Fruit fly (Drosophila melanogaster) whole organism: Measurements from ENCODE around the gene Jhbp11.

Experiments used
- CG8478 ChIP-seq: fragments of >200 bp; optimal IDR thresholded peaks from 2 replicates; lab custom pipeline; 2018; ENCODE audit warnings: inconsistent platforms
- Dll ChIP-seq: fragments of >200 bp; optimal IDR thresholded peaks from 2 replicates; lab custom pipeline; 2017
- EcR ChIP-seq, 2 experiments: fragments of >200 bp; optimal IDR thresholded peaks; 2 replicates each; lab custom pipeline; 2017; ENCODE audit warnings: missing biosample characterization in 2 of 2, missing genetic modification characterization in 2 of 2, missing genetic modification reagents in 2 of 2
- pan ChIP-seq: fragments of >200 bp; optimal IDR thresholded peaks from 2 replicates; lab custom pipeline; 2017
- psq ChIP-seq: fragments of >200 bp; optimal IDR thresholded peaks from 2 replicates; lab custom pipeline; 2017
- usp ChIP-seq: fragments of >200 bp; optimal IDR thresholded peaks from 2 replicates; lab custom pipeline; 2017; ENCODE audit warnings: missing biosample characterization, missing genetic modification characterization, mixed read lengths

Gene Jhbp11

DNA sequence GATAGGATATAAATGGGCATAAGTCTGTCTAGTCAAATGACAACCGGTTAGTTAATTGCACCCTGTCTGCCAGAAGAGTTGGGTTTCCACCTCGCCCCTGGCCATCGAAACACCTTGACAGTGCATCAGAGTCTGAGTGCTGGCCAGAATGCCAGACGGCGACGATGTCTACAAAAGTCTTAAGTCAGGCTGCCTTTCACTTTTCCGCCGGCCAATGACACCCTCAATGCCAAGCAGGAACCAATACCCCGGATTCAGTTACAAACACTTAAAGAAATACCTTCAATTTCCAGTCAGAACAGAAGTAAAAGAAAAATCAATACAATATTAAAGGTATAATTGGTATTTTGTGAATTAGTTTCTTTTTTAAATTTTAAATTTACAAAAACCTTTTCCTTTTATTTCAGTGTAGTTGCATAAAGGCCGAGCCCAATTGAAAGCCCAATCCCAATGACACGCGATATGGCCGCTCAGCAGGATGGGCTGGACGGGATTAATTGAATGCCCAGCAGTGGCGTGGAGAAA, 16.4 kb upstream of the Jhbp11 start:
- TF ChIP-seq Dll (no peak), usp (GFP tag; lab: Kevin White, UChicago) (no peak), EcR (GFP tag; optimal IDR thresholded peaks at IDR 0.05; lab: Kevin White, UChicago) (no peak), psq (no peak), pan (no peak), CG8478 (lab: Kevin White, UChicago) (no peak)

DNA sequence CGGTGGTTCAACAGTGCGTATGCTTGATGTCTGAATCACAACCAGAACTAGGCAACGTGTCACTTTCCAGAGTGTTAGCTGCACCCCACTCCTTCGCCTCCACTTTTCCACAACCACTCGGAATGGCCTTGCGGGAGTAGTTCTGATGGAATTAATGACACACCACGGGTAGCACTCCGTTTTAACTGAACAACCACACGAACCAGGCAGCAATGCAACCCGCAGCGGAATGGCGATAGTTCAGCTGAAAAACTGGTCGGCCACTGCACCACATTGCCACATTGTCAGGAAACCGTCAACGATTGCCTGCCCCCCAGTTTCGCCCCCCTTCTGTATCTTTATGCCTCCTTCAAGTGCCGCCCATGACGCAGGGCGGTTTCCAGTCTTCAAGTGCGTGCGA, 13.5 kb upstream of the Jhbp11 start, which contains the start of gene Cpr97Ea:
Cpr97Ea (minus strand) TSS at position 230 of the 400 bp plus-strand sequence.
- TF ChIP-seq CG8478 (lab: Kevin White, UChicago) = no peak
- TF ChIP-seq usp (GFP tag; lab: Kevin White, UChicago) = no peak
- no peak for TF ChIP-seq Dll
- TF ChIP-seq psq = no peak
- TF ChIP-seq pan = no peak
- TF ChIP-seq EcR (GFP tag; optimal IDR thresholded peaks at IDR 0.05; lab: Kevin White, UChicago) = no peak

DNA sequence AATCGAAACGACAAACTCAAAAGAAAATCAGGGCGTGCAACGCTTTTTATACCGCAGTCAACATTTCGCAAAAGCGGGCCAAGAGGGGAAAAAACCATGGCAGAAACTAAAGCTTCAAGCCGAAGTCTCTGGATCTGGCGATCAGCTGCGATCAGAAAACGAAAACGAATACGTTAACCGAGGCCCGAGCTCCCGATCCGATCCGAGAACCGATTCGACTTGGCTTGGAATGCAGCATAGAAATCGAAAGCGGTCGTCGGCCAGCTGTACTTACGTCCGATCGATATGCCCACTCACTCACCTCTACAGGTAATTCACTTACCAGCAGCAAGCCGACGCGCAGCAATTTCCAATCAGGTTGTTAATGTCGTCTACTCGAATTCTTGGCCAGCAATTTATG, 9.9 kb upstream of the Jhbp11 start, which contains the start of gene Cpr97Eb:
Cpr97Eb (minus strand) TSS at position 25 of the 400 bp plus-strand sequence.
- TF ChIP-seq CG8478 (lab: Kevin White, UChicago) (no peak), Dll (no peak), EcR (GFP tag; optimal IDR thresholded peaks at IDR 0.05; lab: Kevin White, UChicago) (peak in 1 of 2 experiments; percentile 18)

DNA sequence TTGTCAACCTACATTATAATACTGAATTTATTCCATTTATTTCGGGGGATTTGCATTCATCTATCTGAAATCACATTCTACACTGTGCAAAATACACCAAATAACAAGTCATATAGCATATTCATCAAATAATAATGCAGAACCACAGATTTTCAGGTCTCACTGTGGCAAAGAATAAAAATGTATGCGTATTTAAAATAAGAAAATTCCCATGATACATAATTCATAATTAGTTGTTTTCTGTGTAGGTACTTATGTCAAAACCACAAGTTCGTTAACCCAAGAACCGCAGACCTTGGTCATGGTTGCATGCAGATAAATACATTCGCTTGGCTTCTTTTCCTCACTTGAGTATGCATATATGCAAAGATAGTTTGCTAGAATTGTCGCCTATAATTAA, 8.8 kb upstream of the Jhbp11 start:
- TF ChIP-seq psq (no peak), pan (no peak), CG8478 (lab: Kevin White, UChicago) (no peak), Dll (no peak), usp (GFP tag; lab: Kevin White, UChicago) (no peak), EcR (GFP tag; optimal IDR thresholded peaks at IDR 0.05; lab: Kevin White, UChicago) (no peak)

DNA sequence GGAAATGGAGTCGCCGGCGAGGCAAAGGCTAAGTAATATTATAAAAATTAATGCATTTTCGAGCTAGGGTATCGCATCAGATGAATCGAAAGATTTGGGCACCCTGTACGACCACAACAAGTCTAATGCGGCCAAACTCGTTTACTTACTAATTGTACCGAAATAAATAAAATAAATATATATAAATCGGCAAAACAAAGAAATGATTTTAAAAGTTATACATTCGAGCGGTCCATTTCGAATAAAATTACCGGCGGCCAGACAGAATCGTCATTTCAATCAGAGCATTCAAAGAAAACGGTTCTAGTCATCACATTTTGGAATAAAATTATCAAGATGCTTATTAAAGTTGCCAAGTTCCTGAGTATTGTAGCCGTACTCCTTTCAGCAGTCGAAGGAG, 8.2 kb upstream of the Jhbp11 start, which contains the start of gene CG14258:
CG14258 (plus strand) TSS at position 301 of the 400 bp plus-strand sequence.
- no peak for TF ChIP-seq CG8478 (lab: Kevin White, UChicago)
- TF ChIP-seq pan = no peak
- TF ChIP-seq EcR (GFP tag; optimal IDR thresholded peaks at IDR 0.05; lab: Kevin White, UChicago) = no peak
- no peak for TF ChIP-seq psq
- no peak for TF ChIP-seq usp (GFP tag; lab: Kevin White, UChicago)
- TF ChIP-seq Dll = no peak

DNA sequence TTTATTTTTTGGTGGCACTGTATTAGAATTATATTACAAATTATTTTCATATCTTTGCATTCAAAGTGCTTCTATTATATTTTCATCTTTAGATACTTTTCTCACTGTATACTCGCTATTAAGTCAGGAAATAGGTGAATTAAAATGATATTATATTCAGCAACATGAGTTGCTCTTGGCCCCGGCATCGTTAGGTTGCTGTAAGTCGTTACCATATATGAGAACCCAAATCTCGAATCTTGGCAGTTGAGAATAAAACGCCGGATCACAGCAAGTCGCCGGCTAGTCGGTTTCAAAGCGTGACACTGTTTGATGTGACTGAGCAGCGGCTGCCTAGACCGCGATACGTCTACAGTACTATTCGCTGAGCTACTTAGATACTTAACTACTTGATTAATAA, 6.8 kb upstream of the Jhbp11 start, which contains the start of gene CG14259:
CG14259 (plus strand) TSS at position 301 of the 400 bp plus-strand sequence.
- TF ChIP-seq EcR (GFP tag; optimal IDR thresholded peaks at IDR 0.05; lab: Kevin White, UChicago) = no peak

DNA sequence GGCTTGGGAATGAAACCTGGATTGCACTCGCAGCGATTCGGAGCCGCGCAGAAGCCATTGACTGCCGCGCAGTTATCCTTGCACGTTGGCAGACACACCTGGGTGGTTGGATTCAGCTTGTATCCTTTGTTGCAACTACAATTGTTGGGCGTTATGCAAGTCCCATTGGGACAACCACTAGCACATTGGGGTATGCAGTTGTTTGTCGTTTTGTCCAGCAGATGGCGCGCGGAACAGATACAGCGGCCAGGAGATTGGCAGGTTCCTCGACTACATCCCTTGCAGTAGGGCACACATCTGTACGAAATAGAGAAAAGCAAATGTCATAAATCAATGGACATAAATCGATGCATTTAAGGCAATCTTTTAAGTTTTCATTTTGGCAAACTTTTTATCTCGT, 2.4 kb upstream of the Jhbp11 start:
- no peak for TF ChIP-seq Dll
- no peak for TF ChIP-seq usp (GFP tag; lab: Kevin White, UChicago)
- TF ChIP-seq pan = no peak
- no peak for TF ChIP-seq psq
- no peak for TF ChIP-seq EcR (GFP tag; optimal IDR thresholded peaks at IDR 0.05; lab: Kevin White, UChicago)
- no peak for TF ChIP-seq CG8478 (lab: Kevin White, UChicago)

DNA sequence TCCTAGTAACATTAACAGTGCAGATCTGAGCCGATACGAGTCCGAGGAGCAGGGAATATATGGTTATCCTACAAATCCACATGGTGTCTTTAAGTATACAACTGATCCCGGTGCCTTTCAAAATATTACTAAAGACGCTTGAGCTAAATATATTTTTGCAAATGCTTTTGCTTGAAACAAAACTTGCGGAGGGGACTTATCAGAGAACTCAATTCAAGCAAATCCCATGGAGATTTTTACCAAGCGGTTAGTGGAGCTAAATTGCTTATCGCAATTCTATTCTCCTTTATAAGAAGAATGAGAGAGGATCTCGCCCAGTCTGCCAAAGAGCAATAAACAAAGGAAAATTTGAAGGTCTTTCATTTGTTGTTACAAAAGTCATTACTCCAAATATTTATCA, 1.5 kb upstream of the Jhbp11 start, which contains the start of gene eater:
eater (minus strand) TSS at position 101 of the 400 bp plus-strand sequence.
- TF ChIP-seq pan (no peak), EcR (GFP tag; optimal IDR thresholded peaks at IDR 0.05; lab: Kevin White, UChicago) (no peak), Dll (no peak)

DNA sequence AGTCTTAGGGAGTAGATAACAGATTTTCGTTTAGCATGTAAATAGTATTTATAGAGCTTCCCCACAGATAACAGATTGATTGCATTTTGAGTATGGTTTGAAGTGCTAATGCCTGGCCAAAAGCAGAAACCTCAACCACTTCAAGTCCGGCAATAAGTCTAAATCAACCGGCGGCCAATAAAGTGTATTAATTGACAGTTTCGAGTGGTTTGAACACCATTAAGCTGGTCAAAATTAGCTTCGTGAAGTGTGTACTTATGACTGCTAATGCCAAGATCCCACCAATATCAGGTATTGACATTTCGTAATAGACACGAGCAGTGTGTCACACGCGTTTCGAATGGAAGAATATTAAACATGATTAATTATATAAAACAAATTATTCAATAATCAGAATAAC, 4.4 kb downstream of the Jhbp11 start:
- no peak for TF ChIP-seq usp (GFP tag; lab: Kevin White, UChicago)
- no peak for TF ChIP-seq CG8478 (lab: Kevin White, UChicago)
- no peak for TF ChIP-seq pan
- TF ChIP-seq psq = no peak

DNA sequence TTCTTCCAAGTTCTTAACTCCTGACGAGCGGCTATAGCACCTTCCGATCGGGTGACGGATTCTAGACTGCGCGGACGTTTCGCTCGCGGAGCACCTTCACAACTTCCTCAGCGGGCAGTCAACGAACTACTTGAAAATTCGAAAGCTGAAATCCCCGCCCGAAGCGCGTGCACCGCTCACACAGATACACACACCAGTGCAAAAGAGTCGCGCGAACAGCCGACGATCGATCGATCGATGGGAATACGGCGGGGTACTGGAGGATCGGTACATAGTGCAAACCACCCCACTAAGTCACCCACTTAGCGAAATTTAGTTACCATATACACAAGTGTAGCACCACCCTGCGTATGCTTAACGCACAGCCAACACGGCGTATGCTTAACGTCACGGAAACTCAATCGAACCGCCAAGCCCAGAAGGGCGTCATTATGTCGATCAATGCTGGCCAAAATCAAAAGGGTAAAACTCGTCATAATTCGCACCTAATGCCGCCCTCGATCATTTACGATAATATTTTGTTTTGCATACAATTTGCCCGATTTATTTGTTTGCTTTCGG, 5.2 kb downstream of the Jhbp11 start, which contains the start of gene CAH9:
CAH9 (minus strand) TSS at position 51 of the 561 bp plus-strand sequence.
- TF ChIP-seq EcR (GFP tag; optimal IDR thresholded peaks at IDR 0.05; lab: Kevin White, UChicago) (no peak), Dll (no peak), usp (GFP tag; lab: Kevin White, UChicago) (no peak), pan (no peak), psq (no peak), CG8478 (lab: Kevin White, UChicago) (no peak)

DNA sequence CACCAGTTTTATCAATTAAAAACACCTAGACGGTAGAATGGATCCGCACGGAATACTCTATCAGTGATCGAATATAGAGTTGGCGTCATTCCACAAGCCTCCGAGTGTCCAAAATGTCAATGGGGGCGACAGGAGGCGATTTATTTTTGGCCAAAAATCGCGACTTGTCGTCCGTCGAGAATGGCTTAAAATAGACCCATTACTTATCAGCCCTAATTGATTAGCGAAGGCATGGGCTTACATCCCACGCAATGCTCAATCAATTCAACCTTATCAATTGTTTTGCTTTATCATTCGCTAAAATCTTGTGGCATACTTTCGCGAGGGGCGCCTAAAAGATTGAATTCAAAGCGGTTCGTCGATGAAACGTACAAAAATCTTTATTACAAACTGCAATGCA, 7.1 kb downstream of the Jhbp11 start:
- TF ChIP-seq psq = no peak
- no peak for TF ChIP-seq usp (GFP tag; lab: Kevin White, UChicago)
- no peak for TF ChIP-seq pan
- no peak for TF ChIP-seq Dll
- no peak for TF ChIP-seq CG8478 (lab: Kevin White, UChicago)
- TF ChIP-seq EcR (GFP tag; optimal IDR thresholded peaks at IDR 0.05; lab: Kevin White, UChicago) = no peak

DNA sequence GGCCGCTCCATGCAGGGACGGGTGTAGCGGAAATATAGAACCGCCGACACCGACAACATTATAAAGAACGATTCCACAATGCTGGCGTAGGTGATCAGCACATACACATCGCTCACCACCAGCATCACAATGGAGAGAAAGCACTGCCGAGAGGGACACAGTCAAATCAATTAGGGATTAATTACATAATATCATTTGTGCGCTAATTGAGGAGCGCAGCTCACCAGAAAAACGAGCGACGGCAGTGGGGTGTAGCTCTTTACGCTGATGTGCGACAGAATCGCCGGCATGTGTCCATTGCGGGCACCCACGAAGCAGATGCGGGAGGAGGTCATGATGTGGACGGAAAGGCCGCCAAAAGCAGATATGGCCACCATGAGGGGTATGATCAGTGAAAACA, 8.4 kb downstream of the Jhbp11 start:
- no peak for TF ChIP-seq CG8478 (lab: Kevin White, UChicago)
- TF ChIP-seq pan = no peak
- no peak for TF ChIP-seq Dll
- TF ChIP-seq psq = no peak
- TF ChIP-seq usp (GFP tag; lab: Kevin White, UChicago) = no peak
- no peak for TF ChIP-seq EcR (GFP tag; optimal IDR thresholded peaks at IDR 0.05; lab: Kevin White, UChicago)
